Worm (Caenorhabditis elegans): ENCODE results near the gene B0403.6.
A peak's percentile ranks its signal among the peaks of the same experiment; 100 is the strongest.

The B0403.6 gene

DNA sequence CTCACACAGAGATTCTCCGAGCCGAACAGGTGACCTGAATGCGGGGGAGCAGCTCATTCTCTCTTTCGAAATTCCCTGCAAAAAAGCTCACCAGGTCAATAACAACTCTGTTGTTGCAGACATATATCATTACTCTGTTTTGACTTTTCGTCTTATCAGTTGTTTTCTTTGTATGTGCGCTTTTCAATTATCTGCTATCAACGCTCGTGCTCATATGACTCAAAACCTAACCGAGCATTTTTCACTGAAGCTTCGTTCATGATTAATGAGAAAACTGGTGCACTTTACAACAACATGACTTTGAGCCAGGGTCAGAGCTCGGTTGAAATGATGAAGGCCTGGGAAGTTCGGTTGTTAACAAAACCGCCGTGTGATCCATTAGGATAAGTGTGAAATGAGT is 1.3 kb upstream of the B0403.6 start:
- no peak for TF ChIP-seq zip-4 (GFP tag; optimal IDR thresholded peaks at IDR 0.05)
- peak; percentile 83 for TF ChIP-seq lin-14 (GFP tag; optimal IDR thresholded peaks at IDR 0.05)
- no peak for TF ChIP-seq nhr-84 (tag; optimal IDR thresholded peaks at IDR 0.05)
- no peak for TF ChIP-seq blmp-1 (tag; optimal IDR thresholded peaks at IDR 0.05)
- no peak for TF ChIP-seq pag-3 (tag; optimal IDR thresholded peaks at IDR 0.05; ENCODE audit: borderline replicate concordance, insufficient read depth)
- TF ChIP-seq snpc-4 (tag; optimal IDR thresholded peaks at IDR 0.05), result no peak
- TF ChIP-seq fkh-10 (GFP tag; optimal IDR thresholded peaks at IDR 0.05), result no peak
- peak; percentile 34 for TF ChIP-seq xbp-1 (tag; optimal IDR thresholded peaks at IDR 0.05)
- TF ChIP-seq efl-1 (optimal IDR thresholded peaks at IDR 0.05), result no peak
- TF ChIP-seq efl-1 (GFP tag; optimal IDR thresholded peaks at IDR 0.05 in 1 of 2), result peak in 1 of 2 experiments; percentile 83
- TF ChIP-seq ceh-63 (GFP tag; optimal IDR thresholded peaks at IDR 0.05), result no peak
- TF ChIP-seq elt-2 (tag; optimal IDR thresholded peaks at IDR 0.05), result no peak
- TF ChIP-seq nhr-71 (tag; optimal IDR thresholded peaks at IDR 0.05), result peak; percentile 54
- no peak for TF ChIP-seq lsy-2 (tag; optimal IDR thresholded peaks at IDR 0.05)
- peak; percentile 57 for TF ChIP-seq rnt-1 (tag; optimal IDR thresholded peaks at IDR 0.05)
- no peak for TF ChIP-seq ceh-82 (tag; optimal IDR thresholded peaks at IDR 0.05)
- peak; percentile 80 for TF ChIP-seq lin-39 (tag; optimal IDR thresholded peaks at IDR 0.05)
- TF ChIP-seq ama-1 (optimal IDR thresholded peaks at IDR 0.05), result no peak
- no peak for TF ChIP-seq unc-62 (GFP tag; optimal IDR thresholded peaks at IDR 0.05)
- no peak for TF ChIP-seq hpl-2 (GFP tag; optimal IDR thresholded peaks at IDR 0.05)
- no peak for TF ChIP-seq fkh-4 (tag; optimal IDR thresholded peaks at IDR 0.05; ENCODE audit: borderline replicate concordance)

DNA sequence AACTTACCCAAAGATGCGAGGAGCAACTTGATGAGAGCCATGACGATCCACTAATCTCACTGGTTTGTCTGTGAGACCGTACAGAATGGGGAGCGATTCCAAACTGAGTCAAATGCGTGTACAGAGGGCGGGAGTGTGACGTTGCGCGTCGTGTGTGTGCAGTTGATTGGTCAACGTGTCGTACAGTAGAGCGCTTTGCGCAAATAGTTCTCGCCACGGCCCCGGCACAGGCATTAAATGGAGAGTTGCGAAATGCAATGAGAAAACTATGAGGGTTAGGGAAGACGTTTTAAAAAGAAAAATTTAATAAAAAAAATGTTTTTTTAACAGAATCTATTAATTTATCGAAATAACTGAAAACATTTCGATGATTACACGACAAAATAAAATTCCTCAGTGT is 6.8 kb downstream of the B0403.6 start, which contains the start of gene pdi-6:
TSS of gene pdi-6 (minus strand) at position 164 of the 400 bp plus-strand sequence.
- no peak for TF ChIP-seq ces-1 (GFP tag; optimal IDR thresholded peaks at IDR 0.05)
- peak; percentile 83 to 89 for TF ChIP-seq lsy-2 (tag; optimal IDR thresholded peaks at IDR 0.05)
- TF ChIP-seq fkh-10 (GFP tag; optimal IDR thresholded peaks at IDR 0.05), result peak; percentile 13
- peak; percentile 55 for TF ChIP-seq fos-1 (tag; optimal IDR thresholded peaks at IDR 0.05)
- peak in 1 of 2 experiments; percentile 91 for TF ChIP-seq mdl-1 (tag; optimal IDR thresholded peaks at IDR 0.05)
- TF ChIP-seq ceh-90 (tag; optimal IDR thresholded peaks at IDR 0.05), result peak; percentile 77
- TF ChIP-seq hlh-4 (tag; optimal IDR thresholded peaks at IDR 0.05), result no peak
- TF ChIP-seq fkh-4 (tag; optimal IDR thresholded peaks at IDR 0.05; ENCODE audit: borderline replicate concordance), result peak; percentile 38
- TF ChIP-seq pax-3 (tag; optimal IDR thresholded peaks at IDR 0.05), result peak; percentile 81
- peak; percentile 78 for TF ChIP-seq fkh-8 (tag; optimal IDR thresholded peaks at IDR 0.05)
- peak; percentile 64 for TF ChIP-seq F16B12.6 (tag; optimal IDR thresholded peaks at IDR 0.05)
- TF ChIP-seq nhr-20 (tag; optimal IDR thresholded peaks at IDR 0.05), result peak; percentile 90
- peak; percentile 15 for TF ChIP-seq aha-1 (tag; optimal IDR thresholded peaks at IDR 0.05)
- TF ChIP-seq hpl-2 (GFP tag; optimal IDR thresholded peaks at IDR 0.05), result peak; percentile 53
- no peak for TF ChIP-seq zag-1 (tag; optimal IDR thresholded peaks at IDR 0.05)
- peak; percentile 60 for TF ChIP-seq unc-98 (GFP tag; IDR thresholded peaks at IDR 0.05)
- TF ChIP-seq lir-3 (tag; optimal IDR thresholded peaks at IDR 0.05; ENCODE audit: poor library complexity), result peak; percentile 90
- TF ChIP-seq pqm-1 (tag; optimal IDR thresholded peaks at IDR 0.05), result peak; percentile 5
- TF ChIP-seq Y116A8C.19 (tag; optimal IDR thresholded peaks at IDR 0.05; ENCODE audit: borderline replicate concordance), result peak; percentile 6
- peak; percentile 85 to 91 (median 87) for TF ChIP-seq ceh-82 (tag; optimal IDR thresholded peaks at IDR 0.05)
- peak; percentile 54 for TF ChIP-seq unc-86 (tag; optimal IDR thresholded peaks at IDR 0.05)
- TF ChIP-seq nhr-237 (tag; optimal IDR thresholded peaks at IDR 0.05), result peak; percentile 70
- no peak for TF ChIP-seq dsc-1 (tag; optimal IDR thresholded peaks at IDR 0.05)
- TF ChIP-seq ama-1 (optimal IDR thresholded peaks at IDR 0.05), result no peak
- TF ChIP-seq egl-13 (tag; optimal IDR thresholded peaks at IDR 0.05), result peak; percentile 78
- no peak for TF ChIP-seq alr-1 (tag; optimal IDR thresholded peaks at IDR 0.05; ENCODE audit: borderline replicate concordance)
- no peak for TF ChIP-seq C34B4.2 (tag; optimal IDR thresholded peaks at IDR 0.05)
- peak; percentile 88 for TF ChIP-seq nhr-47 (tag; optimal IDR thresholded peaks at IDR 0.05)
- peak; percentile 81 for TF ChIP-seq blmp-1 (tag; optimal IDR thresholded peaks at IDR 0.05)
- no peak for TF ChIP-seq efl-3 (GFP tag; optimal IDR thresholded peaks at IDR 0.05)
- TF ChIP-seq nhr-85 (tag), result peak; percentile 93
- peak in 1 of 2 experiments; percentile 75 for TF ChIP-seq egl-27 (tag; optimal IDR thresholded peaks at IDR 0.05)
- peak; percentile 58 for TF ChIP-seq unc-130 (tag; optimal IDR thresholded peaks at IDR 0.05)
- peak; percentile 94 for TF ChIP-seq nhr-71 (tag; optimal IDR thresholded peaks at IDR 0.05)
- TF ChIP-seq dpl-1 (GFP tag; optimal IDR thresholded peaks at IDR 0.05), result peak; percentile 67 to 78 (median 76)
- peak; percentile 91 for TF ChIP-seq mep-1 (tag; optimal IDR thresholded peaks at IDR 0.05)
- peak; percentile 96 for TF ChIP-seq rnt-1 (tag; optimal IDR thresholded peaks at IDR 0.05)
- TF ChIP-seq ceh-63 (GFP tag; optimal IDR thresholded peaks at IDR 0.05), result no peak
- peak; percentile 91 for TF ChIP-seq lin-13 (GFP tag; optimal IDR thresholded peaks at IDR 0.05)

Measured in whole organism, L1 larva.